Worm (Caenorhabditis elegans) whole organism, L4 larva: ENCODE results near the gene F40G9.19.

ENCODE experiments used
- Y48G9A.11 ChIP-seq: fragments of 200-800 bp; sonication (Bioruptor generic); IDR thresholded peaks from 2 replicates; pipeline ENCODE4 v1.3.6; 2022; ENCODE audit warnings: missing genetic modification reagents, missing genetic modification characterization, missing compliant biosample characterization
- ceh-28 ChIP-seq: fragments of 150-350 bp; optimal IDR thresholded peaks from 2 replicates; lab custom pipeline; 2014; ENCODE audit warnings: missing biosample characterization, missing genetic modification reagents, missing genetic modification characterization
- lin-38 ChIP-seq: fragments of 200-800 bp; sonication (Bioruptor generic); IDR thresholded peaks from 2 replicates; pipeline ENCODE4 v1.3.6; 2022; ENCODE audit warnings: missing genetic modification reagents, missing genetic modification characterization, missing compliant biosample characterization
- lin-39 ChIP-seq: fragments of 150-350 bp; optimal IDR thresholded peaks from 2 replicates; lab custom pipeline; 2014; ENCODE audit warnings: missing biosample characterization, missing genetic modification reagents, missing genetic modification characterization
- lsy-2 ChIP-seq, 2 experiments: fragments of 150-350 bp in 1 of 2; sonication (generic microtip) in 1 of 2; optimal IDR thresholded peaks; 2 replicates each; lab custom pipeline; 2014 to 2017; ENCODE audit warnings: missing biosample characterization in 2 of 2, missing genetic modification characterization in 2 of 2
- mdl-1 ChIP-seq, 2 experiments: fragments of 150-350 bp in 1 of 2; sonication (generic microtip) in 1 of 2; optimal IDR thresholded peaks; 2 replicates each; lab custom pipeline; 2014 to 2017; ENCODE audit warnings: missing biosample characterization in 2 of 2, missing genetic modification characterization in 2 of 2
- nhr-11 ChIP-seq: fragments of 150-350 bp; optimal IDR thresholded peaks from 2 replicates; lab custom pipeline; 2014; ENCODE audit warnings: missing biosample characterization, missing genetic modification characterization
- nhr-25 ChIP-seq: sonication (generic microtip); optimal IDR thresholded peaks from 2 replicates; lab custom pipeline; 2017; ENCODE audit warnings: missing genetic modification characterization, mild to moderate bottlenecking, missing compliant biosample characterization, antibody characterized with exemption, moderate library complexity, borderline replicate concordance; ENCODE audit not compliant: insufficient read depth
- nhr-28 ChIP-seq: fragments of 150-350 bp; optimal IDR thresholded peaks from 2 replicates; lab custom pipeline; 2014; ENCODE audit warnings: missing biosample characterization, missing genetic modification characterization
- pha-4 ChIP-seq, 2 experiments: fragments of 150-350 bp in 1 of 2; fragments of 200-800 bp in 1 of 2; sonication (Bioruptor generic) in 1 of 2; IDR thresholded peaks in 1 of 2; optimal IDR thresholded peaks in 1 of 2; 2 replicates each; pipeline versions ENCODE4 v1.3.6 to Lab custom; 2014 to 2022; ENCODE audit warnings: missing genetic modification characterization in 2 of 2, missing genetic modification reagents in 2 of 2, missing biosample characterization in 1 of 2, missing compliant biosample characterization in 1 of 2
- vab-7 ChIP-seq: fragments of 200-800 bp; sonication (Bioruptor generic); IDR thresholded peaks from 2 replicates; pipeline ENCODE4 v1.3.6; 2022; ENCODE audit warnings: missing genetic modification reagents, missing genetic modification characterization, missing compliant biosample characterization
- ztf-11 ChIP-seq: fragments of 150-350 bp; optimal IDR thresholded peaks from 2 replicates; lab custom pipeline; 2014; ENCODE audit warnings: missing biosample characterization, missing genetic modification characterization

DNA sequence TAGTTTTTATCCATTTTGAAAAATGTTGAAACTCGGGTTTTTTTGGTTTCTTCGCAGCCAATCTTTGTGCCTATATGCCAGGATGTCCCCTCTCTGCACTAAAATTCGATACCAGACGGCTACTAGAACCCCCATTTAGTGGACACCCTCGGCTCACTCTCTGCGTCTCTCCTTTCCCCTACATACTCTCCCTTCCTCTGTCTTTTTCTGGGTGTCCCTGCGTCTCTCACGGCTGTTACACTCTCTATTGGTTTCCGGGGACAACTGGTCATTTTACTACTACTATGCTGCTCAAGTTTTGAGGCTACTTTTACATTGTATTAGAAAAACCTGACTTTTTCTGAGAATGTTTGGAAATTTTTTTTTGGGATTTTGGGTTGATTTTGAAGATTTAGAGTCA lies 46.8 kb downstream of the F40G9.19 start:
- TF ChIP-seq nhr-28 (tag; lab: Kevin White, UChicago) = no peak
- TF ChIP-seq mdl-1 (tag; optimal IDR thresholded peaks at IDR 0.05; lab: Kevin White, UChicago) = no peak
- no peak for TF ChIP-seq vab-7
- no peak for TF ChIP-seq nhr-25 (tag; lab: Kevin White, UChicago)
- no peak for TF ChIP-seq lin-39 (tag; lab: Kevin White, UChicago)
- TF ChIP-seq nhr-11 (tag; lab: Kevin White, UChicago) = no peak
- no peak for TF ChIP-seq lin-38
- no peak for TF ChIP-seq Y48G9A.11 (GFP tag; lab: Robert Waterston, UW)
- no peak for TF ChIP-seq pha-4 (GFP tag; IDR thresholded peaks at IDR 0.05; lab: Robert Waterston, UW)
- TF ChIP-seq pha-4 (tag; optimal IDR thresholded peaks at IDR 0.05; lab: Kevin White, UChicago) = no peak
- no peak for TF ChIP-seq lsy-2 (tag; optimal IDR thresholded peaks at IDR 0.05; lab: Kevin White, UChicago)
- no peak for TF ChIP-seq ceh-28 (tag; lab: Kevin White, UChicago)
- TF ChIP-seq ztf-11 (tag; lab: Kevin White, UChicago) = no peak
